Worm (Caenorhabditis elegans) whole organism, young adult: ENCODE results near the gene C25E10.8.

Source experiments
- B0035.1 ChIP-seq: sonication (generic microtip); optimal IDR thresholded peaks from 2 replicates; lab custom pipeline; 2016; ENCODE audit warnings: missing genetic modification characterization, mild to moderate bottlenecking, missing compliant biosample characterization, missing genotype, missing genetic modification reagents
- C17E4.6 ChIP-seq: fragments of 200-800 bp; sonication (Bioruptor generic); IDR thresholded peaks from 2 replicates; pipeline ENCODE4 v1.3.6; 2022; ENCODE audit warnings: missing genetic modification reagents, missing genetic modification characterization, missing compliant biosample characterization
- D2030.7 ChIP-seq: fragments of 200-800 bp; sonication (Bioruptor generic); IDR thresholded peaks from 2 replicates; pipeline ENCODE4 v1.3.6; 2022; ENCODE audit warnings: missing genetic modification reagents, missing genetic modification characterization, missing compliant biosample characterization
- F37B4.10 ChIP-seq: fragments of 200-800 bp; sonication (Bioruptor generic); IDR thresholded peaks from 2 replicates; pipeline ENCODE4 v1.3.6; 2022; ENCODE audit warnings: missing genetic modification characterization, missing compliant biosample characterization
- F49E8.2 ChIP-seq: sonication (generic microtip); optimal IDR thresholded peaks from 3 replicates; lab custom pipeline; 2017; ENCODE audit warnings: missing genetic modification characterization, mild to moderate bottlenecking, missing compliant biosample characterization, antibody characterized with exemption, moderate library complexity; ENCODE audit not compliant: insufficient read depth
- K11D2.4 ChIP-seq: fragments of 200-800 bp; sonication (Bioruptor generic); IDR thresholded peaks from 2 replicates; pipeline ENCODE4 v1.3.6; 2022; ENCODE audit warnings: missing genetic modification reagents, missing genetic modification characterization, missing compliant biosample characterization
- Y56A3A.18 ChIP-seq: fragments of 200-800 bp; sonication (Bioruptor generic); IDR thresholded peaks from 2 replicates; pipeline ENCODE4 v1.3.6; 2022; ENCODE audit warnings: missing genetic modification reagents, missing genetic modification characterization, missing compliant biosample characterization
- aptf-2 ChIP-seq: fragments of 200-800 bp; sonication (Bioruptor generic); conservative IDR thresholded peaks from 2 replicates; pipeline ENCODE4 v1.3.6; 2022; ENCODE audit warnings: missing genetic modification reagents, missing genetic modification characterization, missing compliant biosample characterization
- aptf-3 ChIP-seq: fragments of 200-800 bp; sonication (Bioruptor generic); IDR thresholded peaks from 2 replicates; pipeline ENCODE4 v1.3.6; 2022; ENCODE audit warnings: missing genetic modification characterization, missing compliant biosample characterization
- athp-1 ChIP-seq: sonication (generic microtip); optimal IDR thresholded peaks from 2 replicates; lab custom pipeline; 2017; ENCODE audit warnings: mild to moderate bottlenecking, missing genetic modification characterization, missing compliant biosample characterization
- attf-6 ChIP-seq: fragments of 200-800 bp; sonication (Bioruptor generic); IDR thresholded peaks from 2 replicates; pipeline ENCODE4 v1.3.6; 2022; ENCODE audit warnings: missing genetic modification reagents, missing genetic modification characterization, missing compliant biosample characterization
- bed-1 ChIP-seq: fragments of 200-800 bp; sonication (Bioruptor generic); IDR thresholded peaks from 2 replicates; pipeline ENCODE4 v1.3.6; 2022; ENCODE audit warnings: missing genetic modification reagents, missing genetic modification characterization, missing compliant biosample characterization
- cebp-2 ChIP-seq: fragments of 200-800 bp; sonication (Bioruptor generic); IDR thresholded peaks from 2 replicates; pipeline ENCODE4 v1.3.6; 2022; ENCODE audit warnings: missing genetic modification characterization, missing compliant biosample characterization
- ceh-100 ChIP-seq: fragments of 200-800 bp; sonication (Bioruptor generic); IDR thresholded peaks from 2 replicates; pipeline ENCODE4 v1.3.6; 2022; ENCODE audit warnings: missing genetic modification reagents, missing genetic modification characterization, missing compliant biosample characterization
- ceh-27 ChIP-seq: fragments of 200-800 bp; sonication (Bioruptor generic); optimal IDR thresholded peaks from 2 replicates; lab custom pipeline; 2018; ENCODE audit warnings: mild to moderate bottlenecking, missing genetic modification characterization, moderate library complexity, missing compliant biosample characterization
- ceh-79 ChIP-seq: sonication (generic microtip); optimal IDR thresholded peaks from 2 replicates; lab custom pipeline; 2017; ENCODE audit warnings: mild to moderate bottlenecking, missing genetic modification characterization, missing compliant biosample characterization
- chd-7 ChIP-seq: sonication (generic microtip); optimal IDR thresholded peaks from 2 replicates; lab custom pipeline; 2016; ENCODE audit warnings: mild to moderate bottlenecking, missing genetic modification characterization, moderate library complexity, missing compliant biosample characterization
- dox-1 ChIP-seq: fragments of 200-800 bp; sonication (Bioruptor generic); IDR thresholded peaks from 2 replicates; pipeline ENCODE4 v1.3.6; 2022; ENCODE audit warnings: missing genetic modification reagents, missing genetic modification characterization, missing compliant biosample characterization
- dpff-1 ChIP-seq: sonication (generic microtip); optimal IDR thresholded peaks from 2 replicates; lab custom pipeline; 2017; ENCODE audit warnings: mild to moderate bottlenecking, missing genetic modification characterization, missing compliant biosample characterization
- egrh-3 ChIP-seq: fragments of 200-800 bp; sonication (Bioruptor generic); IDR thresholded peaks from 2 replicates; pipeline ENCODE4 v1.3.6; 2022; ENCODE audit warnings: missing genetic modification reagents, missing genetic modification characterization, missing compliant biosample characterization
- ekl-4 ChIP-seq: fragments of 200-800 bp; sonication (Bioruptor generic); IDR thresholded peaks from 2 replicates; pipeline ENCODE4 v1.3.6; 2022; ENCODE audit warnings: missing genetic modification reagents, missing genetic modification characterization, missing compliant biosample characterization
- hlh-12 ChIP-seq: sonication (generic microtip); optimal IDR thresholded peaks from 2 replicates; lab custom pipeline; 2016; ENCODE audit warnings: missing genetic modification characterization, missing compliant biosample characterization
- hmg-1.2 ChIP-seq: fragments of 200-800 bp; sonication (Bioruptor generic); IDR thresholded peaks from 2 replicates; pipeline ENCODE4 v1.3.6; 2022; ENCODE audit warnings: missing genetic modification reagents, missing genetic modification characterization, missing compliant biosample characterization
- hmg-20 ChIP-seq: fragments of 200-800 bp; sonication (Bioruptor generic); IDR thresholded peaks from 2 replicates; pipeline ENCODE4 v1.3.6; 2022; ENCODE audit warnings: missing genetic modification reagents, missing genetic modification characterization, missing compliant biosample characterization
- hsf-1 ChIP-seq: fragments of 200-800 bp; sonication (Bioruptor generic); IDR thresholded peaks from 2 replicates; pipeline ENCODE4 v1.3.6; 2022; ENCODE audit warnings: missing genetic modification reagents, missing genetic modification characterization, missing compliant biosample characterization
- lin-26 ChIP-seq: fragments of 200-800 bp; sonication (Bioruptor generic); IDR thresholded peaks from 2 replicates; pipeline ENCODE4 v1.3.6; 2022; ENCODE audit warnings: missing genetic modification reagents, missing genetic modification characterization, missing compliant biosample characterization
- lin-35 ChIP-seq, 3 experiments: fragments of 150-350 bp in 2 of 3; sonication (generic microtip) in 1 of 3; optimal IDR thresholded peaks; 2 replicates each; lab custom pipeline; 2014 to 2018; ENCODE audit warnings: missing biosample characterization in 3 of 3, missing genetic modification characterization in 3 of 3, missing genetic modification reagents in 3 of 3
- madf-6 ChIP-seq: fragments of 200-800 bp; sonication (Bioruptor generic); IDR thresholded peaks from 2 replicates; pipeline ENCODE4 v1.3.6; 2022; ENCODE audit warnings: missing genetic modification reagents, missing genetic modification characterization, missing compliant biosample characterization
- mcd-1 ChIP-seq: fragments of 200-800 bp; sonication (Bioruptor generic); IDR thresholded peaks from 2 replicates; pipeline ENCODE4 v1.3.6; 2022; ENCODE audit warnings: missing genetic modification reagents, missing genetic modification characterization, missing compliant biosample characterization
- nhr-120 ChIP-seq: fragments of 200-800 bp; sonication (Bioruptor generic); IDR thresholded peaks from 2 replicates; pipeline ENCODE4 v1.3.6; 2022; ENCODE audit warnings: missing genetic modification characterization, missing compliant biosample characterization
- nhr-90 ChIP-seq: sonication (generic microtip); optimal IDR thresholded peaks from 2 replicates; lab custom pipeline; 2016; ENCODE audit warnings: missing genotype, mild to moderate bottlenecking, missing genetic modification characterization, missing compliant biosample characterization
- rcor-1 ChIP-seq: fragments of 200-800 bp; sonication (Bioruptor generic); IDR thresholded peaks from 2 replicates; pipeline ENCODE4 v1.3.6; 2022; ENCODE audit warnings: missing genetic modification reagents, missing genetic modification characterization, missing compliant biosample characterization
- snpc-1.1 ChIP-seq: sonication (generic microtip); optimal IDR thresholded peaks from 2 replicates; lab custom pipeline; 2017; ENCODE audit warnings: missing genetic modification characterization, mild to moderate bottlenecking, missing compliant biosample characterization, antibody characterized with exemption, moderate library complexity, missing genotype, missing genetic modification reagents; ENCODE audit not compliant: insufficient read depth
- snpc-4 ChIP-seq, 5 experiments: fragments of 150-350 bp in 1 of 5; sonication (generic microtip) in 4 of 5; optimal IDR thresholded peaks; 2 replicates each; lab custom pipeline; 2014 to 2018; ENCODE audit warnings: missing genetic modification characterization in 5 of 5, missing biosample characterization in 3 of 5, antibody characterized with exemption in 2 of 5, mild to moderate bottlenecking in 2 of 5, missing compliant biosample characterization in 2 of 5, missing genotype in 2 of 5, moderate library complexity in 2 of 5, missing genetic modification reagents in 1 of 5
- tbp1 ChIP-seq: fragments of 200-800 bp; sonication (Bioruptor generic); optimal IDR thresholded peaks from 2 replicates; lab custom pipeline; 2018; ENCODE audit warnings: mild to moderate bottlenecking, missing genetic modification characterization, missing compliant biosample characterization
- tlf-1 ChIP-seq: fragments of 200-800 bp; sonication (Bioruptor generic); optimal IDR thresholded peaks from 2 replicates; lab custom pipeline; 2018; ENCODE audit warnings: mild to moderate bottlenecking, missing genetic modification characterization, missing compliant biosample characterization
- zfh-2 ChIP-seq: fragments of 200-800 bp; sonication (Bioruptor generic); conservative IDR thresholded peaks from 2 replicates; pipeline ENCODE4 v1.3.6; 2022; ENCODE audit warnings: missing genetic modification reagents, missing genetic modification characterization, missing compliant biosample characterization

C25E10.8 gene

DNA sequence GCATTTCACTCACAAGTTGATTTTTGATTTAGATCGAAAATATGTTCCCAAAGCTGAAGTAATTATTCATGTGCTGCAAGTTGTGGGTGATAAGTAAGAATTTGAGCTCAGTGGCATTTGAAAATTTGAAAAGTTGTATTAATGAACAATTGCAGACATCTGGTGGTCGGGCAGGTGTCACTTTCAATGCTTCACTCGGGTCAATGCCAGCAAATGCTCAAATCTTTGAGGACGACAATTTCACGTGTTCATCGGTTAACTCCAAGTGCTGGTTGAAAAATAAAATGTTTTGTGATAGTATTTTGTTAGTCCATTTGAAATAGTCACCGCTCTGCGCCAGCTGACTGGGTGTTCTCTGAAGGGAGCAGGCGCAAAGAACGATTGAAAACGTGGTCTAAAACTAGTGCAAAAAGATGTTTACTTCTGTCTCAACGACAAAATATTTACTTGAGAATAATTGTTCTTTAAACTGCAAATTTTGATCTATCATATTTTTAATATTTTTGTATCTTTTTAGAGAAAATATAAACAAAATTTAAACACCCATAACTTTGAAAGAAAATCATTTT is 40.3 kb upstream of the C25E10.8 start (continued):
- TF ChIP-seq K11D2.4 = no peak
- no peak for TF ChIP-seq Y56A3A.18 (GFP tag; lab: Robert Waterston, UW)
- TF ChIP-seq ekl-4 (GFP tag; lab: Robert Waterston, UW) = no peak
- TF ChIP-seq chd-7 (tag; lab: Kevin White, UChicago) = peak; percentile 33
- no peak for TF ChIP-seq lin-35 (GFP tag; optimal IDR thresholded peaks at IDR 0.05; lab: Kevin White, UChicago)
- no peak for TF ChIP-seq nhr-120 (GFP tag; lab: Robert Waterston, UW)
- TF ChIP-seq cebp-2 = no peak
- no peak for TF ChIP-seq egrh-3
- TF ChIP-seq F37B4.10 (GFP tag; lab: Robert Waterston, UW) = no peak
- TF ChIP-seq C17E4.6 (GFP tag; lab: Robert Waterston, UW) = no peak
- TF ChIP-seq tlf-1 (GFP tag; lab: Kevin White, UChicago) = peak; percentile 27
- TF ChIP-seq aptf-2 (GFP tag; lab: Robert Waterston, UW) = no peak
- TF ChIP-seq nhr-90 (tag; lab: Kevin White, UChicago) = no peak
- no peak for TF ChIP-seq B0035.1 (tag; lab: Kevin White, UChicago)
- TF ChIP-seq athp-1 = no peak
- no peak for TF ChIP-seq hlh-12 (tag; lab: Kevin White, UChicago)
- no peak for TF ChIP-seq ceh-79 (tag; lab: Kevin White, UChicago)
- TF ChIP-seq lin-26 (GFP tag; lab: Robert Waterston, UW) = no peak
- TF ChIP-seq rcor-1 = 0 out of 2 replicates have a peak, but pooled peaks have one; percentile 12

DNA sequence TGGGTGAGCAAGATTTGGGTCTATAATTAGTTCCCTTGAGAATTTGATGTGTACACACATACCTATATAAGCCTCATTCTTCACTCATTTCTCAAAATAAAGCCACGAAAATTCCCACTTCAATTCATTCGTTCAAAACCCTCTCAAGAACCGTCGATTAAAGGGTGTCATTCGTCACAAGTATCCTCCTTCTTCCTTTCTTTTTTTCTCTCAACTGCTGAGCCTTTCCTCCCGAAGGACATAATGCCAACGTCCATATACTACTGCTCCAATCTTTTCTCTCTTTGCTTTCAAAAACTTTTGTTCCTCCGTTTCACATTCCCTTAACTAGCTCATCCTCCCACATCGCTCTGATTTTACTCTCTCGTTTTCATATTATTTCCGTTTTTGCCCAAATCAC is 38.3 kb upstream of the C25E10.8 start, which contains the start of gene T27E4.1:
T27E4.1 (plus strand) TSS at position 137 of the 400 bp plus-strand sequence.
- TF ChIP-seq ceh-27 (GFP tag; lab: Kevin White, UChicago) (peak; percentile 9), dpff-1 (tag; lab: Kevin White, UChicago) (no peak), F49E8.2 (tag; lab: Kevin White, UChicago) (no peak)

DNA sequence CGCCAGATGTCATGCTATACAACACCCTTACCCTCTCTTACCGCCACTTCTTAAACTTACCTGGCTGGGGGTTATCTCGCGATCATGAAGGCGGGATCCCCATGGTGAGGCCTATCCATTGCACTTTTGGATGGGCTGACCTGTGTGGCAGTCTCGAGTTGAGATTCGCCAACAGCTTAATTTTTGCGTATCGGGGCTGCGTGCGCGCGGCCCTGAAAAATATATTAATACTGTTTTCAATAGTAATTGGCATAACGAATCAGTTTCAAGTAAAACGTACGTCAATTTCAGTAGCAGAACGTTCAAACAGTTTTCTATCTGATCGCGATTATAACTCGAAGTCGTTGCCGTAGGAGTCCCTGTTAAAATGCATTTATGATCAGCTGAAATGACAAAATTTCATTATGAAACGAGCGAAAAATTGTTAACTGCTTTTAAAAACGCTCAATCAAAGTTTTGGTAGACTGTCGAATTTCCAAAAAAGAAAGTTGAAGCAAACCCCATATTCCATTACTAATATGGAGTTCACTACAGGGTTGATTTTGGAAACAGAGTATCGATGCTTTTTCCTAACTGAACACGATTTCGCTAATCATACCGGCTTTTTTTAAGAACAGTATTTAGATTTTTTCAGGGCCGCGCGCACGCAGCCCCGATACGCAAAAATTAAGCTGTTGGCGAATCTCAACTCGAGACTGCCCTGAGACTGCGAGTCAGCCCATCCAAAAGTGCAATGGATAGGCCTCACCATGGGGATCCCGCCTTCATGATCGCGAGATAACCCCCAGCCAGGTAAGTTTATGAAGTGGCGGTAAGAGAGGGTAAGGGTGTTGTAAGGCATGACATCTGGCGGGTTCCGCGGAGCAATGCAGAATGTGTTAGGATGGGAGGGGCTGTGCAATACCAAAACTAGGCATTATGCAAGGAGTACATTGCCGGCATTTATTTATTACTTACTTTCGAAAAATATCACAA is 37.2 kb upstream of the C25E10.8 start:
- TF ChIP-seq hmg-1.2 (GFP tag; lab: Robert Waterston, UW) = peak; percentile 53
- TF ChIP-seq hsf-1 (GFP tag; lab: Robert Waterston, UW) = peak; percentile 58
- TF ChIP-seq tbp1 (GFP tag; lab: Kevin White, UChicago) = peak; percentile 49
- TF ChIP-seq bed-1 (GFP tag; lab: Robert Waterston, UW) = 0 out of 2 replicates have a peak, but pooled peaks have one; percentile 62
- peak; percentile 11; the same call in 1 of the 2 replicates for TF ChIP-seq hmg-20 (GFP tag; lab: Robert Waterston, UW)
- TF ChIP-seq snpc-1.1 (tag; lab: Kevin White, UChicago) = peak; percentile 79
- peak; percentile 30 for TF ChIP-seq hlh-12 (tag; lab: Kevin White, UChicago)
- TF ChIP-seq snpc-4 (GFP tag; optimal IDR thresholded peaks at IDR 0.05; lab: Kevin White, UChicago) = peak; percentile 58
- TF ChIP-seq snpc-4 (tag; optimal IDR thresholded peaks at IDR 0.05; lab: Kevin White, UChicago) = peak in 3 of 4 experiments; percentile 53 to 79 (median 66)
- TF ChIP-seq lin-26 (GFP tag; lab: Robert Waterston, UW) = peak; percentile 43; the same call in 1 of the 2 replicates
- TF ChIP-seq rcor-1 = peak; percentile 54
- TF ChIP-seq mcd-1 = peak; percentile 39; the same call in 1 of the 2 replicates
- TF ChIP-seq aptf-3 (GFP tag; lab: Robert Waterston, UW) = peak; percentile 81; the same call in 1 of the 2 replicates
- peak; percentile 61; the same call in 1 of the 2 replicates for TF ChIP-seq ekl-4 (GFP tag; lab: Robert Waterston, UW)
- peak; percentile 55 for TF ChIP-seq dox-1 (GFP tag; lab: Robert Waterston, UW)
- TF ChIP-seq madf-6 = peak; percentile 60
- peak; percentile 2 for TF ChIP-seq F49E8.2 (tag; lab: Kevin White, UChicago)
- peak; percentile 43; the same call in 1 of the 2 replicates for TF ChIP-seq Y56A3A.18 (GFP tag; lab: Robert Waterston, UW)
- 0 out of 2 replicates have a peak, but pooled peaks have one; percentile 36 for TF ChIP-seq zfh-2
- TF ChIP-seq ceh-100 (GFP tag; lab: Robert Waterston, UW) = peak; percentile 16; the same call in 1 of the 2 replicates
- TF ChIP-seq D2030.7 = peak; percentile 48; the same call in 1 of the 2 replicates
- TF ChIP-seq attf-6 (GFP tag; lab: Robert Waterston, UW) = peak; percentile 77
